Worm (Caenorhabditis elegans) whole organism, L2 larva: ENCODE results near the gene srh-213.
"Not testable (repeated sequence)": the region's sequence is repeated elsewhere in the genome, so short reads cannot be mapped to it uniquely, and the experiment has no call there.

ENCODE experiments used
- C34F6.9 ChIP-seq: fragments of 150-350 bp; optimal IDR thresholded peaks from 2 replicates; lab custom pipeline; 2014; ENCODE audit warnings: missing biosample characterization, missing genetic modification characterization
- Y55F3AM.14 ChIP-seq: fragments of 200-800 bp; sonication (Bioruptor generic); optimal IDR thresholded peaks from 2 replicates; lab custom pipeline; 2018; ENCODE audit warnings: mild to moderate bottlenecking, missing genetic modification characterization, missing compliant biosample characterization
- ZK546.5 ChIP-seq: sonication (generic microtip); optimal IDR thresholded peaks from 2 replicates; lab custom pipeline; 2017; ENCODE audit warnings: missing biosample characterization, missing genetic modification characterization
- blmp-1 ChIP-seq: sonication (generic microtip); optimal IDR thresholded peaks from 2 replicates; lab custom pipeline; 2017; ENCODE audit warnings: missing genetic modification characterization, mild to moderate bottlenecking, missing compliant biosample characterization, antibody characterized with exemption, moderate library complexity; ENCODE audit not compliant: insufficient read depth
- ceh-16 ChIP-seq: fragments of 150-350 bp; optimal IDR thresholded peaks from 2 replicates; lab custom pipeline; 2014; ENCODE audit warnings: missing biosample characterization, missing genetic modification characterization
- ceh-82 ChIP-seq: fragments of 150-350 bp; optimal IDR thresholded peaks from 2 replicates; lab custom pipeline; 2014; ENCODE audit warnings: missing biosample characterization, missing genetic modification characterization
- crh-2 ChIP-seq: sonication (generic microtip); optimal IDR thresholded peaks from 2 replicates; lab custom pipeline; 2017; ENCODE audit warnings: missing biosample characterization, missing genetic modification characterization
- dmd-4 ChIP-seq: sonication (generic microtip); optimal IDR thresholded peaks from 2 replicates; lab custom pipeline; 2017; ENCODE audit warnings: missing biosample characterization, missing genetic modification characterization
- egl-27 ChIP-seq: sonication (generic microtip); optimal IDR thresholded peaks from 3 replicates; lab custom pipeline; 2017; ENCODE audit warnings: missing biosample characterization, missing genetic modification reagents, missing genetic modification characterization
- elt-3 ChIP-seq: sonication (generic microtip); optimal IDR thresholded peaks from 2 replicates; lab custom pipeline; 2017; ENCODE audit warnings: missing biosample characterization, missing genetic modification characterization
- fos-1 ChIP-seq: fragments of 150-350 bp; optimal IDR thresholded peaks from 2 replicates; lab custom pipeline; 2014; ENCODE audit warnings: missing biosample characterization, missing genetic modification characterization
- gmeb-1 ChIP-seq: fragments of 150-350 bp; optimal IDR thresholded peaks from 2 replicates; lab custom pipeline; 2014; ENCODE audit warnings: missing biosample characterization, missing genetic modification characterization
- lin-11 ChIP-seq: fragments of 150-350 bp; sonication (generic microtip); optimal IDR thresholded peaks from 2 replicates; lab custom pipeline; 2014; ENCODE audit warnings: missing biosample characterization, missing genetic modification characterization, inconsistent platforms, mixed read lengths
- lin-13 ChIP-seq: fragments of 150-350 bp; optimal IDR thresholded peaks from 2 replicates; lab custom pipeline; 2014; ENCODE audit warnings: missing biosample characterization, missing genetic modification reagents, missing genetic modification characterization
- lin-39 ChIP-seq: fragments of 150-350 bp; optimal IDR thresholded peaks from 2 replicates; lab custom pipeline; 2014; ENCODE audit warnings: missing biosample characterization, missing genetic modification reagents, missing genetic modification characterization
- lsy-2 ChIP-seq, 2 experiments: fragments of 150-350 bp in 1 of 2; sonication (generic microtip) in 1 of 2; optimal IDR thresholded peaks; 2 replicates each; lab custom pipeline; 2014 to 2017; ENCODE audit warnings: missing biosample characterization in 2 of 2, missing genetic modification characterization in 2 of 2
- mab-5 ChIP-seq: fragments of 150-350 bp; optimal IDR thresholded peaks from 2 replicates; lab custom pipeline; 2014; ENCODE audit warnings: missing biosample characterization, missing genetic modification characterization
- mbf-1 ChIP-seq: sonication (generic microtip); optimal IDR thresholded peaks from 2 replicates; lab custom pipeline; 2017; ENCODE audit warnings: missing biosample characterization, missing genetic modification characterization
- nhr-129 ChIP-seq: fragments of 150-350 bp; optimal IDR thresholded peaks from 2 replicates; lab custom pipeline; 2014; ENCODE audit warnings: missing biosample characterization, missing genetic modification characterization
- nhr-21 ChIP-seq: fragments of 150-350 bp; optimal IDR thresholded peaks from 2 replicates; lab custom pipeline; 2014; ENCODE audit warnings: missing biosample characterization, missing genetic modification characterization
- nhr-23 ChIP-seq: fragments of 150-350 bp; optimal IDR thresholded peaks from 2 replicates; lab custom pipeline; 2014; ENCODE audit warnings: missing biosample characterization, missing genetic modification reagents, missing genetic modification characterization
- nhr-6 ChIP-seq: fragments of 150-350 bp; optimal IDR thresholded peaks from 2 replicates; lab custom pipeline; 2014; ENCODE audit warnings: missing biosample characterization, missing genetic modification characterization
- nhr-77 ChIP-seq: fragments of 150-350 bp; optimal IDR thresholded peaks from 2 replicates; lab custom pipeline; 2014; ENCODE audit warnings: missing biosample characterization, missing genetic modification characterization
- peb-1 ChIP-seq: fragments of 150-350 bp; optimal IDR thresholded peaks from 2 replicates; lab custom pipeline; 2014; ENCODE audit warnings: missing biosample characterization, missing genetic modification characterization
- skn-1 ChIP-seq: sonication (generic microtip); optimal IDR thresholded peaks from 2 replicates; lab custom pipeline; 2017; ENCODE audit warnings: missing biosample characterization, missing genetic modification characterization
- sma-3 ChIP-seq: sonication (generic microtip); optimal IDR thresholded peaks from 2 replicates; lab custom pipeline; 2016; ENCODE audit warnings: missing genetic modification reagents, missing genetic modification characterization, missing compliant biosample characterization
- sma-9 ChIP-seq, 2 experiments: fragments of 150-350 bp in 1 of 2; sonication (generic microtip) in 1 of 2; optimal IDR thresholded peaks; 2 replicates each; lab custom pipeline; 2014 to 2016; ENCODE audit warnings: missing genetic modification characterization in 2 of 2, mild to moderate bottlenecking in 1 of 2, missing biosample characterization in 1 of 2, missing compliant biosample characterization in 1 of 2, missing genetic modification reagents in 1 of 2, moderate library complexity in 1 of 2
- unc-39 ChIP-seq: fragments of 150-350 bp; optimal IDR thresholded peaks from 2 replicates; lab custom pipeline; 2014; ENCODE audit warnings: missing biosample characterization, missing genetic modification characterization
- unc-62 ChIP-seq: fragments of 150-350 bp; optimal IDR thresholded peaks from 2 replicates; lab custom pipeline; 2014; ENCODE audit warnings: missing biosample characterization, missing genetic modification reagents, missing genetic modification characterization
- zag-1 ChIP-seq: fragments of 150-350 bp; optimal IDR thresholded peaks from 2 replicates; lab custom pipeline; 2014; ENCODE audit warnings: missing biosample characterization, missing genetic modification characterization
- ztf-1 ChIP-seq: fragments of 200-800 bp; sonication (Bioruptor generic); conservative IDR thresholded peaks from 2 replicates; pipeline ENCODE4 v1.3.6; 2022; ENCODE audit warnings: missing genetic modification characterization, missing compliant biosample characterization
- ztf-4 ChIP-seq: fragments of 150-350 bp; optimal IDR thresholded peaks from 2 replicates; lab custom pipeline; 2014; ENCODE audit warnings: missing biosample characterization, missing genetic modification characterization

Gene srh-213

ce11 chrV:3610709-3611108 is 15.9 kb upstream of the srh-213 start:
- TF ChIP-seq sma-9 (GFP tag; optimal IDR thresholded peaks at IDR 0.05; lab: Kevin White, UChicago) = peak; percentile 83
- no peak for TF ChIP-seq sma-9 (tag; optimal IDR thresholded peaks at IDR 0.05; lab: Kevin White, UChicago)
- peak; percentile 62 for TF ChIP-seq blmp-1 (tag; lab: Kevin White, UChicago)
- no peak for TF ChIP-seq Y55F3AM.14 (GFP tag; lab: Kevin White, UChicago)
- peak; percentile 36 for TF ChIP-seq nhr-129
- TF ChIP-seq nhr-21 (tag; lab: Kevin White, UChicago) = peak; percentile 91
- TF ChIP-seq, all 48 proteins: peak for 4

DNA sequence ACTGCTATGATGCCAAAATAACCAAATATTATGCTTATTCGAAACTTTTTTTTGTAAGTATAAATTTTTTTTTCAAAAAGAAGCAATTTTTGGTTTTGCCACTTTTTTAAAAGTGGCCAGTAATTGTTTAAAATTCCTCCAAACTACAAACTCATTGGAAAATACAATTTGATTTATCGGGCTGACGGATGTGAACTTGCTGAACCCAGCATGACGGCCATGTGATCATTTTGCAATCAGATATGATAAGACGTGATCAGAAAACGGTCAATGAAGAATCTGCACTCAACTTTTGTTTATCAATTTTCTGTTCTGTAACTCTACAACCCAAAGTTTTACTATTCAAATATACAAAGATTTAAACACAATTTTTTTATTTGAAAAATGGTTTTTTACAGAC is 11.6 kb upstream of the srh-213 start:
- TF ChIP-seq mbf-1 (no peak), nhr-21 (tag; lab: Kevin White, UChicago) (peak; percentile 48), nhr-129 (no peak)

ce11 chrV:3605325-3605724 is 10.5 kb upstream of the srh-213 start, which contains the start of gene T22F3.8:
TSS of gene T22F3.8 (minus strand) at chrV:3605425.
- TF ChIP-seq gmeb-1 (no peak), ceh-82 (tag; lab: Kevin White, UChicago) (no peak), ztf-4 (tag; lab: Kevin White, UChicago) (no peak)

DNA sequence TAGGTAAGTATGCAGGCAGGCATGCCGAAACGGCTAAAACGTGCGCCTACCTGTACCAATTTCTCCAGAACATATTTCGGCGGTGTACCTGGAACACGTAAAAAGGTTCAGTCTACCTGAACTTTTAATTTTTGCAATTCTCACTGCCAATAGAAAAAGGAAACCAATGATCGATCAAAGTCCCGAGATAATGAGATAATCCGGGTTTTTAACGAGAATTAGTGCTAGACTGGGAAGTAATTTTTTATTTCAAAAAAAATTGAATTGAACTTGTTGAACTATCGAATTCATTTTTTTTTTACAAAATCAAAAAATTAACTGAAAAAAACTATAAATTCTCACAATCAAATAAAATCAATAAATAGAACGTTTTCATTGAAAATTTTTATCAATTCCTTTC is 5.7 kb upstream of the srh-213 start, which contains the start of gene T22F3.7:
T22F3.7 (minus strand) TSS at position 101 of the 400 bp plus-strand sequence.
- TF ChIP-seq lsy-2 (tag; optimal IDR thresholded peaks at IDR 0.05; lab: Kevin White, UChicago) (no peak), blmp-1 (tag; lab: Kevin White, UChicago) (no peak), ZK546.5 (tag; lab: Kevin White, UChicago) (no peak), lin-39 (tag; lab: Kevin White, UChicago) (no peak), nhr-21 (tag; lab: Kevin White, UChicago) (no peak), ceh-82 (tag; lab: Kevin White, UChicago) (no peak), elt-3 (tag; lab: Kevin White, UChicago) (no peak), sma-9 (GFP tag; optimal IDR thresholded peaks at IDR 0.05; lab: Kevin White, UChicago) (no peak), sma-9 (tag; optimal IDR thresholded peaks at IDR 0.05; lab: Kevin White, UChicago) (no peak), nhr-23 (tag; lab: Kevin White, UChicago) (no peak), sma-3 (GFP tag; lab: Kevin White, UChicago) (no peak), crh-2 (tag; lab: Kevin White, UChicago) (no peak), lin-11 (no peak), nhr-6 (tag; lab: Kevin White, UChicago) (no peak), ztf-1 (GFP tag; lab: Robert Waterston, UW) (no peak), lin-13 (GFP tag; lab: Kevin White, UChicago) (no peak), skn-1 (tag; lab: Kevin White, UChicago) (no peak), C34F6.9 (tag; lab: Kevin White, UChicago) (no peak), ceh-16 (no peak)

- not testable (repeated sequence) for TF ChIP-seq nhr-21 (tag; lab: Kevin White, UChicago); mab-5 (tag; lab: Kevin White, UChicago); dmd-4
Measured at ce11 chrV:3597052-3597451, 2.2 kb upstream of the srh-213 start, which contains the start of gene srh-212. TSS of gene srh-212 (minus strand) at chrV:3597152.

ce11 chrV:3592099-3592498 is 2.7 kb downstream of the srh-213 start, which contains the start of gene T22F3.12:
TSS of gene T22F3.12 (minus strand) at chrV:3592199.
- TF ChIP-seq unc-62 (GFP tag; lab: Kevin White, UChicago) (no peak), zag-1 (tag; lab: Kevin White, UChicago) (no peak), sma-9 (GFP tag; optimal IDR thresholded peaks at IDR 0.05; lab: Kevin White, UChicago) (no peak), sma-9 (tag; optimal IDR thresholded peaks at IDR 0.05; lab: Kevin White, UChicago) (no peak), fos-1 (tag; lab: Kevin White, UChicago) (no peak), egl-27 (tag; lab: Kevin White, UChicago) (no peak), skn-1 (tag; lab: Kevin White, UChicago) (no peak), unc-39 (tag; lab: Kevin White, UChicago) (no peak), nhr-77 (tag; lab: Kevin White, UChicago) (no peak), peb-1 (tag; lab: Kevin White, UChicago) (no peak), blmp-1 (tag; lab: Kevin White, UChicago) (no peak), elt-3 (tag; lab: Kevin White, UChicago) (no peak), ceh-82 (tag; lab: Kevin White, UChicago) (no peak), ztf-4 (tag; lab: Kevin White, UChicago) (no peak), mbf-1 (no peak)
